Worm (Caenorhabditis elegans): ENCODE data around the gene eef-1G.

ce11 chrV:10981113-10981512 lies 15.6 kb downstream of the eef-1G start, which contains the start of gene fig-1:
- TF ChIP-seq ref-1 (GFP tag; conservative IDR thresholded peaks at IDR 0.05) (no peak), flt-1 (GFP tag; IDR thresholded peaks at IDR 0.05) (no peak)
